Worm (Caenorhabditis elegans) whole organism, late embryonic: ENCODE results near the gene F20D6.6.

Source experiments
- K09A11.1 ChIP-seq: sonication (generic microtip); optimal IDR thresholded peaks from 2 replicates; lab custom pipeline; 2017; ENCODE audit warnings: antibody characterized with exemption, mild to moderate bottlenecking, missing genetic modification characterization, missing compliant biosample characterization; ENCODE audit not compliant: insufficient read depth
- Y22D7AL.16 ChIP-seq: sonication (generic microtip); optimal IDR thresholded peaks from 2 replicates; lab custom pipeline; 2016; ENCODE audit warnings: missing genetic modification characterization, missing compliant biosample characterization
- ahr-1 ChIP-seq: sonication (generic microtip); optimal IDR thresholded peaks from 2 replicates; lab custom pipeline; 2016; ENCODE audit warnings: missing genetic modification characterization, missing compliant biosample characterization
- ceh-19 ChIP-seq: fragments of 200-800 bp; sonication (Bioruptor generic); optimal IDR thresholded peaks from 2 replicates; lab custom pipeline; 2018; ENCODE audit warnings: mild to moderate bottlenecking, missing genetic modification characterization, missing compliant biosample characterization
- ceh-31 ChIP-seq: sonication (generic microtip); optimal IDR thresholded peaks from 2 replicates; lab custom pipeline; 2016; ENCODE audit warnings: missing genetic modification characterization, missing compliant biosample characterization
- dmd-4 ChIP-seq: sonication (generic microtip); optimal IDR thresholded peaks from 2 replicates; lab custom pipeline; 2016; ENCODE audit warnings: borderline replicate concordance, missing genetic modification characterization, missing compliant biosample characterization
- dve-1 ChIP-seq: sonication (generic microtip); optimal IDR thresholded peaks from 2 replicates; lab custom pipeline; 2017; ENCODE audit warnings: antibody characterized with exemption, mild to moderate bottlenecking, missing genetic modification characterization, missing compliant biosample characterization
- hlh-13 ChIP-seq: fragments of 200-800 bp; sonication (Bioruptor generic); optimal IDR thresholded peaks from 2 replicates; lab custom pipeline; 2018; ENCODE audit warnings: mild to moderate bottlenecking, missing genetic modification characterization, missing compliant biosample characterization
- hlh-6 ChIP-seq: sonication (generic microtip); optimal IDR thresholded peaks from 2 replicates; lab custom pipeline; 2016; ENCODE audit warnings: missing genotype, missing genetic modification characterization, missing compliant biosample characterization
- npax-4 ChIP-seq: sonication (generic microtip); optimal IDR thresholded peaks from 2 replicates; lab custom pipeline; 2016; ENCODE audit warnings: missing genetic modification characterization, missing compliant biosample characterization
- odd-2 ChIP-seq: sonication (generic microtip); optimal IDR thresholded peaks from 2 replicates; lab custom pipeline; 2017; ENCODE audit warnings: antibody characterized with exemption, mild to moderate bottlenecking, missing genetic modification characterization, missing compliant biosample characterization
- pag-3 ChIP-seq: sonication (generic microtip); optimal IDR thresholded peaks from 2 replicates; lab custom pipeline; 2016; ENCODE audit warnings: missing compliant biosample characterization, missing genetic modification characterization, borderline replicate concordance
- pha-2 ChIP-seq: sonication (generic microtip); optimal IDR thresholded peaks from 2 replicates; lab custom pipeline; 2017; ENCODE audit warnings: mild to moderate bottlenecking, missing genetic modification characterization, missing compliant biosample characterization
- sox-4 ChIP-seq: sonication (generic microtip); optimal IDR thresholded peaks from 2 replicates; lab custom pipeline; 2017; ENCODE audit warnings: mild to moderate bottlenecking, missing genetic modification characterization, inconsistent platforms, missing compliant biosample characterization
- tbx-2 ChIP-seq: sonication (generic microtip); optimal IDR thresholded peaks from 2 replicates; lab custom pipeline; 2016; ENCODE audit warnings: missing genetic modification characterization, missing compliant biosample characterization
- ttx-3 ChIP-seq: sonication (generic microtip); optimal IDR thresholded peaks from 2 replicates; lab custom pipeline; 2016; ENCODE audit warnings: missing genetic modification reagents, missing genetic modification characterization, missing compliant biosample characterization
- unc-42 ChIP-seq: sonication (generic microtip); optimal IDR thresholded peaks from 2 replicates; lab custom pipeline; 2016; ENCODE audit warnings: missing genotype, missing genetic modification characterization, missing compliant biosample characterization
- zip-5 ChIP-seq: sonication (generic microtip); optimal IDR thresholded peaks from 2 replicates; lab custom pipeline; 2016; ENCODE audit warnings: missing genetic modification characterization, missing compliant biosample characterization

The F20D6.6 gene

DNA sequence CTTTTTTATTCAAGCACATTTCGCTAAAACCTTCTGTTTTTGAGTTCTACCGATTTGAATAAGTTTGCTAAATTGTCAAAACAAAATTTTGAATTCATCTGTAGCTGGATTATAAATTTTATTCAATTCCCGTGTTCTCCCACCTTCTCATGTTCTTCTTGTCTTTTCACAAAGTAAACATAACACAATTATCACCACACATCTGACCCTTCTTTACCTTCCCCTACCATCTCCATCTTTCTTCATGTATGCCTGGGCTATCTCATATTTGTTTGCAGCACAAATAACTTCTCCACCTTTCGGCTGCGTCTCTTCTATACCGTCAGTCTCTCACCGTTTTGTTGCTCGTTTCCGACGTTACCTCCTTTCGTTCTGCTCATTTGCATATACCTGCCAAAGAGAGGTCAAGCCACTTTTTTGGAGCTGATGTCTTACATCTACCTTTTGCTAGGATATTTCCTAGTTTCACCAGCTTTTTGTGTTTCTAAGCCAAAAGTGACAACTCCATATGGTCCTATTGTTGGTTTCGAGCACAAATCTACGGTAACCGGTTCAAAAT lies 43.4 kb downstream of the F20D6.6 start, which contains the start of gene cest-17:
Gene cest-17 (plus strand): TSS at position 248 of the 559 bp plus-strand sequence.
- TF ChIP-seq tbx-2, result peak; percentile 20
- no peak for TF ChIP-seq hlh-13 (GFP tag; lab: Kevin White, UChicago)

DNA sequence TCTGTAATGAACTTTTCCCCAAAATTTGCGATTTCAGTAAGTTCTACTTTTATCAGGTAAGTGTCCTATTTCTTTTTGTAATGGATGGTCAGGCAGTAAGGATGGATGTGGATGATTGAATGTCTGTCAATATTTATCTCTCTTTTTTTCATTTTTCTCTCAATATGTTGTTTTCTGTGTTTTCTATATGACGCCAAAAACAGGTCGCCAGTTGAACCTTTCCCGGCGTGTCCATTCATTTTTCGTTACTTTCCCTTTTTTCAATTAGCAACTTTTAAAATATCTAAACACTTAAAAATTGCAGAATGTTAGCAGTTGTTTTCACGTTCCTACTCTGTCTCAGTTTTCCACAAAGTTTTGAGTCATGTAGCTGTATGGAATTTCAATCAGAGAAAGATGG lies 47.2 kb downstream of the F20D6.6 start, which contains the start of gene timp-1:
Gene timp-1 (plus strand): TSS at position 305 of the 400 bp plus-strand sequence.
- no peak for TF ChIP-seq zip-5
- no peak for TF ChIP-seq pha-2 (tag; lab: Kevin White, UChicago)
- TF ChIP-seq ttx-3 (tag; lab: Kevin White, UChicago), result no peak
- no peak for TF ChIP-seq dmd-4 (tag; lab: Kevin White, UChicago)
- TF ChIP-seq dve-1 (tag; lab: Kevin White, UChicago), result no peak
- no peak for TF ChIP-seq ahr-1 (tag; lab: Kevin White, UChicago)
- no peak for TF ChIP-seq hlh-6
- TF ChIP-seq npax-4, result no peak
- TF ChIP-seq K09A11.1 (tag; lab: Kevin White, UChicago), result no peak
- no peak for TF ChIP-seq sox-4
- TF ChIP-seq odd-2, result no peak
- TF ChIP-seq ceh-31 (tag; lab: Kevin White, UChicago), result no peak
- TF ChIP-seq hlh-13 (GFP tag; lab: Kevin White, UChicago), result no peak
- TF ChIP-seq, all 69 proteins: peak for 0

DNA sequence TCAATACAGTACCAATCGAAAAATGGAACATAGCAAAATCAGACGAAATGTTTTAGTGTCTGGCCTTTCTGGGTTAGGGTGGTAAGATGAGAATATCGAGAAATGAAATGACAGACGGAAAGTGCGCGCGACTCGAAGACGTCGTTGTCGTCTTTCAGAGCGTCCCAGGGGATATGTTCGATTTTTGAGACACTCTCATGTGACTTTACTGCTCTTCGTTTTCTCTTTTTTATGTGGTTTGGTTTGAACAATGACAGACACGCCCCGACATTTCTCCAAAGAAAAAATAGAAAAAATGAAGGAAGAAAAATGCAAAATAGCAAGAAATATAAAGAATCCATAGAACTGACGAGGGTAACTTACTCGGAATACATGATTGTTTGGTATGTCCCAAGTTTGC lies 50.8 kb downstream of the F20D6.6 start:
- TF ChIP-seq hlh-6 (no peak), pag-3 (tag; lab: Kevin White, UChicago) (no peak), hlh-13 (GFP tag; lab: Kevin White, UChicago) (no peak), Y22D7AL.16 (tag; lab: Kevin White, UChicago) (no peak), unc-42 (no peak), ceh-19 (GFP tag; lab: Kevin White, UChicago) (no peak)
- TF ChIP-seq, all 69 proteins: peak for 0
